Fruit fly (Drosophila melanogaster) whole organism, prepupa: ENCODE results near the gene ND-18.

Experiments used
- CG10631 ChIP-seq: fragments of 200-800 bp; sonication (Bioruptor generic); optimal IDR thresholded peaks from 2 replicates; lab custom pipeline; 2016; ENCODE audit warnings: missing biosample characterization, missing genetic modification characterization
- CG10669 ChIP-seq: fragments of 200-800 bp; sonication (Bioruptor generic); optimal IDR thresholded peaks from 3 replicates; lab custom pipeline; 2018; ENCODE audit warnings: missing biosample characterization, mild to moderate bottlenecking, missing genetic modification characterization, moderate library complexity
- CG15336 ChIP-seq: fragments of 200-800 bp; sonication (Bioruptor generic); IDR thresholded peaks from 2 replicates; pipeline ENCODE4 v1.3.6; 2022; ENCODE audit warnings: missing biosample characterization, missing genetic modification characterization
- CG1621 ChIP-seq: fragments of 200-800 bp; sonication (Bioruptor generic); optimal IDR thresholded peaks from 3 replicates; lab custom pipeline; 2018; ENCODE audit warnings: missing biosample characterization, mild to moderate bottlenecking, missing genetic modification characterization
- CG3032 ChIP-seq: fragments of 200-800 bp; optimal IDR thresholded peaks from 2 replicates; lab custom pipeline; 2019; ENCODE audit warnings: missing biosample characterization, mild to moderate bottlenecking, missing genetic modification characterization, moderate library complexity
- CG31627 ChIP-seq: fragments of 200-800 bp; sonication (Bioruptor generic); optimal IDR thresholded peaks from 3 replicates; lab custom pipeline; 2016; ENCODE audit warnings: missing biosample characterization, missing genetic modification characterization
- CG6163 ChIP-seq: fragments of 200-800 bp; sonication (Bioruptor generic); IDR thresholded peaks from 3 replicates; pipeline ENCODE4 v1.3.6; 2022; ENCODE audit warnings: missing biosample characterization, missing genetic modification characterization
- CG6792 ChIP-seq: fragments of 200-800 bp; sonication (Bioruptor generic); optimal IDR thresholded peaks from 3 replicates; lab custom pipeline; 2016; ENCODE audit warnings: missing biosample characterization, missing genetic modification characterization
- CG6808 ChIP-seq: fragments of 200-800 bp; sonication (Bioruptor generic); optimal IDR thresholded peaks from 3 replicates; lab custom pipeline; 2017; ENCODE audit warnings: missing biosample characterization, missing genetic modification characterization, mild to moderate bottlenecking, moderate library complexity, missing genetic modification reagents
- CG6854 ChIP-seq: fragments of 200-800 bp; sonication (Bioruptor generic); optimal IDR thresholded peaks from 2 replicates; lab custom pipeline; 2017; ENCODE audit warnings: missing biosample characterization, mild to moderate bottlenecking, missing genetic modification characterization
- CG7368 ChIP-seq: fragments of 200-800 bp; sonication (Bioruptor generic); optimal IDR thresholded peaks from 3 replicates; lab custom pipeline; 2016; ENCODE audit warnings: missing biosample characterization, missing genetic modification characterization
- CG8119 ChIP-seq: fragments of 200-800 bp; sonication (Bioruptor generic); IDR thresholded peaks from 3 replicates; pipeline ENCODE4 v1.3.6; 2022; ENCODE audit warnings: missing biosample characterization, missing genetic modification characterization
- CG8632 ChIP-seq: fragments of 200-800 bp; sonication (Bioruptor generic); optimal IDR thresholded peaks from 3 replicates; lab custom pipeline; 2016; ENCODE audit warnings: missing biosample characterization, missing genetic modification characterization
- Eip78C ChIP-seq: fragments of 200-800 bp; sonication (Bioruptor generic); peaks from one replicate; lab custom pipeline; 2016; ENCODE audit warnings: missing biosample characterization, missing genetic modification characterization
- Eip93F ChIP-seq: fragments of 200-800 bp; sonication (Bioruptor generic); optimal IDR thresholded peaks from 2 replicates; lab custom pipeline; 2016; ENCODE audit warnings: missing biosample characterization, mild to moderate bottlenecking, missing genetic modification characterization
- Ets21C ChIP-seq: fragments of 200-800 bp; sonication (Bioruptor generic); optimal IDR thresholded peaks from 3 replicates; lab custom pipeline; 2016; ENCODE audit warnings: missing biosample characterization, missing genetic modification characterization
- Ets96B ChIP-seq: fragments of 200-800 bp; optimal IDR thresholded peaks from 2 replicates; lab custom pipeline; 2019; ENCODE audit warnings: missing biosample characterization, mild to moderate bottlenecking, missing genetic modification characterization, moderate library complexity
- Gug ChIP-seq: fragments of 200-800 bp; sonication (Bioruptor generic); IDR thresholded peaks from 2 replicates; pipeline ENCODE4 v1.3.6; 2022; ENCODE audit warnings: missing biosample characterization, missing genetic modification characterization
- Lpt ChIP-seq: fragments of 200-800 bp; sonication (Bioruptor generic); optimal IDR thresholded peaks from 3 replicates; lab custom pipeline; 2016; ENCODE audit warnings: missing biosample characterization, missing genetic modification characterization
- Sox14 ChIP-seq: fragments of 200-800 bp; sonication (Bioruptor generic); optimal IDR thresholded peaks from 3 replicates; lab custom pipeline; 2016; ENCODE audit warnings: missing biosample characterization, missing genetic modification characterization
- achi ChIP-seq: fragments of 200-800 bp; sonication (Bioruptor generic); optimal IDR thresholded peaks from 3 replicates; lab custom pipeline; 2016; ENCODE audit warnings: missing biosample characterization, missing genetic modification characterization
- cyc ChIP-seq: fragments of 200-800 bp; sonication (Bioruptor generic); optimal IDR thresholded peaks from 3 replicates; lab custom pipeline; 2016; ENCODE audit warnings: missing biosample characterization, missing genetic modification characterization
- dac ChIP-seq: fragments of 200-800 bp; sonication (Bioruptor generic); optimal IDR thresholded peaks from 2 replicates; lab custom pipeline; 2017; ENCODE audit warnings: missing biosample characterization, mild to moderate bottlenecking, missing genetic modification characterization
- dsx ChIP-seq: fragments of 200-800 bp; optimal IDR thresholded peaks from 3 replicates; lab custom pipeline; 2019; ENCODE audit warnings: missing biosample characterization, mild to moderate bottlenecking, missing genetic modification characterization, moderate library complexity; ENCODE audit not compliant: poor library complexity, severe bottlenecking
- fd59A ChIP-seq: fragments of 200-800 bp; sonication (Bioruptor generic); optimal IDR thresholded peaks from 2 replicates; lab custom pipeline; 2017; ENCODE audit warnings: missing biosample characterization, mild to moderate bottlenecking, missing genetic modification characterization, missing genetic modification reagents
- lz ChIP-seq: fragments of 200-800 bp; sonication (Bioruptor generic); optimal IDR thresholded peaks from 3 replicates; lab custom pipeline; 2016; ENCODE audit warnings: missing biosample characterization, missing genetic modification characterization
- net ChIP-seq: fragments of 200-800 bp; sonication (Bioruptor generic); optimal IDR thresholded peaks from 3 replicates; lab custom pipeline; 2016; ENCODE audit warnings: missing biosample characterization, missing genetic modification characterization
- pdm3 ChIP-seq: fragments of 200-800 bp; sonication (Bioruptor generic); optimal IDR thresholded peaks from 3 replicates; lab custom pipeline; 2016; ENCODE audit warnings: missing biosample characterization, missing genetic modification characterization
- svp ChIP-seq: fragments of 200-800 bp; sonication (Bioruptor generic); peaks from one replicate; lab custom pipeline; 2016; ENCODE audit warnings: missing biosample characterization, missing genetic modification characterization
- topi ChIP-seq: fragments of 200-800 bp; sonication (Bioruptor generic); optimal IDR thresholded peaks from 3 replicates; lab custom pipeline; 2016; ENCODE audit warnings: missing biosample characterization, missing genetic modification characterization
- vri ChIP-seq: fragments of 200-800 bp; sonication (Bioruptor generic); optimal IDR thresholded peaks from 3 replicates; lab custom pipeline; 2016; ENCODE audit warnings: missing biosample characterization, mild to moderate bottlenecking, missing genetic modification characterization

Gene ND-18

dm6 chrX:19453138-19453537 is 39.1 kb upstream of the ND-18 start (continued):
- TF ChIP-seq CG15336 (GFP tag; lab: Robert Waterston, UW) (no peak), fd59A (peak; percentile 10), Ets21C (GFP tag; lab: Kevin White, UChicago) (no peak), CG6163 (GFP tag; lab: Robert Waterston, UW) (0 out of 3 replicates have a peak, but pooled peaks have one; percentile 31), dac (no peak), CG31627 (GFP tag; lab: Kevin White, UChicago) (no peak), pdm3 (peak; percentile 21), Gug (GFP tag; lab: Robert Waterston, UW) (no peak), CG8632 (no peak), CG10669 (GFP tag; lab: Kevin White, UChicago) (peak; percentile 49)

- TF ChIP-seq Ets96B (no peak), Eip78C (GFP tag; lab: Kevin White, UChicago) (peak; percentile 36), vri (GFP tag; lab: Kevin White, UChicago) (no peak), topi (GFP tag; lab: Kevin White, UChicago) (no peak), achi (GFP tag; lab: Kevin White, UChicago) (no peak)
Observed at dm6 chrX:19461630-19462029, 30.6 kb upstream of the ND-18 start.

dm6 chrX:19474763-19475162 is 17.5 kb upstream of the ND-18 start, which contains the start of gene narya:
Gene narya, plus strand, starts transcription at chrX:19475063.
- TF ChIP-seq CG1621 (tag; lab: Kevin White, UChicago) (no peak), CG15336 (GFP tag; lab: Robert Waterston, UW) (no peak), Gug (GFP tag; lab: Robert Waterston, UW) (no peak), cyc (GFP tag; lab: Kevin White, UChicago) (no peak)

- TF ChIP-seq lz (no peak), CG10631 (GFP tag; lab: Kevin White, UChicago) (no peak), Lpt (GFP tag; lab: Kevin White, UChicago) (no peak), CG6854 (GFP tag; lab: Kevin White, UChicago) (no peak), vri (GFP tag; lab: Kevin White, UChicago) (no peak), CG10669 (GFP tag; lab: Kevin White, UChicago) (no peak), dac (no peak), CG3032 (tag; lab: Kevin White, UChicago) (no peak), CG7368 (GFP tag; lab: Kevin White, UChicago) (no peak), CG6163 (GFP tag; lab: Robert Waterston, UW) (no peak), Sox14 (GFP tag; lab: Kevin White, UChicago) (no peak), Eip93F (GFP tag; lab: Kevin White, UChicago) (no peak), svp (no peak)
Observed at dm6 chrX:19479134-19479533, 13.1 kb upstream of the ND-18 start, which contains the start of gene CG32533. Gene CG32533, minus strand, starts transcription at chrX:19479411.

dm6 chrX:19479869-19480326 is 12.3 kb upstream of the ND-18 start, which contains the start of the genes Naa15-16 and mRpS14:
Gene Naa15-16, plus strand, starts transcription at chrX:19479984.
Gene mRpS14, minus strand, starts transcription at chrX:19480238.
- TF ChIP-seq CG6792 (GFP tag; lab: Kevin White, UChicago), result no peak
- peak; percentile 45 for TF ChIP-seq Sox14 (GFP tag; lab: Kevin White, UChicago)
- TF ChIP-seq CG8119, result no peak
- no peak for TF ChIP-seq CG6808 (GFP tag; lab: Kevin White, UChicago)
- TF ChIP-seq net (GFP tag; lab: Kevin White, UChicago), result no peak
- no peak for TF ChIP-seq pdm3
- peak; percentile 74 for TF ChIP-seq dsx (GFP tag; lab: Kevin White, UChicago)
- TF ChIP-seq, all 60 proteins: peak for 2
